Worm (Caenorhabditis elegans) whole organism, midembryonic: ENCODE data around the gene C03B1.7.

Experiments used
- T22C8.4 ChIP-seq: fragments of 200-800 bp; sonication (Bioruptor generic); IDR thresholded peaks from 2 replicates; pipeline ENCODE4 v1.3.6; 2022; ENCODE audit warnings: missing genetic modification characterization, missing compliant biosample characterization
- cog-1 ChIP-seq: sonication (generic microtip); optimal IDR thresholded peaks from 2 replicates; lab custom pipeline; 2016; ENCODE audit warnings: missing genetic modification characterization, missing compliant biosample characterization
- flt-1 ChIP-seq: fragments of 200-800 bp; sonication (Bioruptor generic); IDR thresholded peaks from 2 replicates; pipeline ENCODE4 v1.3.6; 2022; ENCODE audit warnings: missing genetic modification characterization, missing compliant biosample characterization
- klf-2 ChIP-seq: fragments of 200-800 bp; sonication (Bioruptor generic); conservative IDR thresholded peaks from 2 replicates; pipeline ENCODE4 v1.3.6; 2022; ENCODE audit warnings: missing genetic modification reagents, missing genetic modification characterization, missing compliant biosample characterization
- med-1 ChIP-seq: sonication (generic microtip); optimal IDR thresholded peaks from 2 replicates; lab custom pipeline; 2017; ENCODE audit warnings: missing genetic modification characterization, mild to moderate bottlenecking, missing compliant biosample characterization, antibody characterized with exemption, missing genetic modification reagents; ENCODE audit not compliant: insufficient read depth
- ref-1 ChIP-seq: fragments of 200-800 bp; sonication (Bioruptor generic); conservative IDR thresholded peaks from 2 replicates; pipeline ENCODE4 v1.3.6; 2022; ENCODE audit warnings: missing genetic modification reagents, missing genetic modification characterization, missing compliant biosample characterization
- tab-1 ChIP-seq: fragments of 200-800 bp; sonication (Bioruptor generic); IDR thresholded peaks from 2 replicates; pipeline ENCODE4 v1.3.6; 2022; ENCODE audit warnings: missing genetic modification characterization, missing compliant biosample characterization
- ztf-23 ChIP-seq: fragments of 200-800 bp; sonication (Bioruptor generic); IDR thresholded peaks from 2 replicates; pipeline ENCODE4 v1.3.6; 2022; ENCODE audit warnings: missing genetic modification reagents, missing genetic modification characterization, missing compliant biosample characterization
- ztf-29 ChIP-seq: fragments of 200-800 bp; sonication (Bioruptor generic); IDR thresholded peaks from 2 replicates; pipeline ENCODE4 v1.3.6; 2022; ENCODE audit warnings: missing genetic modification reagents, missing genetic modification characterization, missing compliant biosample characterization

Gene C03B1.7

DNA sequence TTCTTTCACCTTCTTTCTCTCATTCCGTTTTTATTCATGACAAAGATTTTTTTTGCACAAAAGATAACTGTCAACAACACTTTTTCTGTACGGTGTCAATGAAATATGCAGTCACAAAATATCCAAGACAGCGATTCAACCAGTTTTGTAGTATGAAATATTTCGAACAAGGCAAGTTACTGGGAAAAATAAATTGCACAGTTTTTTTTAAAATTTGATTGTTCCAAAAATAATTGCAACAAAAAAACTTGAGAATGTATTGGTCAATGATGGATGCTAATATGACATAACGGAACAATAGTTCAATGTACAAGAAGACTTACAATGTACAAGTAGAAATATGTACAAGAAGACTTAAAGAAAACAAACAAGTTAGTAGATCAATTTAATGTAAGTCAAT is 4.2 kb downstream of the C03B1.7 start:
- TF ChIP-seq tab-1 (GFP tag; lab: Robert Waterston, UW) = no peak

DNA sequence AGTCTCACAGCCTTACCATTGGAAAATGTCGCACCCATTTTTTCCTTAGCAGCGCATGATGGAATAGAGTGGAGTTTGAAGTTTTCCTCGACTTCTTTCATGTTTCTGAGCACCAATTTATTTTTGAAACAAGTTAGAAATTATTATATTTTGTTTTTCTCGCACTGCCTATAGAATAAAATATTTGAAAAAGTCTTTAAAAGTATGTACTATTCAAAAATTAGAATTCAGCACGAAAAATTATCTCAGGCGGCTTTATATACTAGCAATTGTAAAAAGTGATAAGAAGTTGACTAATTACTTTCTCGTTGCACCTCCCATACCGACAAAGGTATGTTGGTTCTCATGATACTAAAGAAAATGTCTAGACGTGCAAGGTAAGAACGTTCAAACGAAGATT is 5.4 kb downstream of the C03B1.7 start, which contains the start of gene C03B1.9:
TSS of gene C03B1.9 (minus strand) at position 101 of the 400 bp plus-strand sequence.
- TF ChIP-seq cog-1 (tag; lab: Kevin White, UChicago) = no peak
- no peak for TF ChIP-seq ref-1 (GFP tag; lab: Robert Waterston, UW)
- TF ChIP-seq flt-1 (GFP tag; lab: Robert Waterston, UW) = no peak
- TF ChIP-seq klf-2 (GFP tag; lab: Robert Waterston, UW) = no peak
- TF ChIP-seq ztf-23 (GFP tag; lab: Robert Waterston, UW) = no peak
- no peak for TF ChIP-seq T22C8.4
- TF ChIP-seq ztf-29 (GFP tag; lab: Robert Waterston, UW) = no peak
- TF ChIP-seq tab-1 (GFP tag; lab: Robert Waterston, UW) = no peak
- no peak for TF ChIP-seq med-1

DNA sequence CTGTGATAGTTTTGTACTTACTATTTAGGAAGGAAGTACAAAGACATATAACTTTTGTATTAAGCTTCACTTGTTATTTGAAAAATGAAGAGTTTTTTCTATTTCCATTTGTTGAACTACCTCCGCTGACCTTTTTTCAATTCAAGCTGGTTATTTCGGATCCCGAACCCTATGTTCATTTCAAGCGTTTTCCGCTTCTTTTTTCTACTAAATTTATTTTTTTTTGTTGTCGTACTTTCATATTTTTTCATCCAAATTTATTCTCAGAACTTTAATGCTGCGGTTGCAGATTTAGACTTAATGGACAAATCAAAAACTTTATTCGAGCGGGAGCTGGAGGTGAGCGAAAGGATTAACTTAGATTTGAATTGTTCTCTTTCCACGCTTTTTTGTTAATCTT is 8.4 kb downstream of the C03B1.7 start, which contains the start of gene C03B1.6:
TSS of gene C03B1.6 (plus strand) at position 301 of the 400 bp plus-strand sequence.
- TF ChIP-seq ztf-29 (GFP tag; lab: Robert Waterston, UW) = no peak

DNA sequence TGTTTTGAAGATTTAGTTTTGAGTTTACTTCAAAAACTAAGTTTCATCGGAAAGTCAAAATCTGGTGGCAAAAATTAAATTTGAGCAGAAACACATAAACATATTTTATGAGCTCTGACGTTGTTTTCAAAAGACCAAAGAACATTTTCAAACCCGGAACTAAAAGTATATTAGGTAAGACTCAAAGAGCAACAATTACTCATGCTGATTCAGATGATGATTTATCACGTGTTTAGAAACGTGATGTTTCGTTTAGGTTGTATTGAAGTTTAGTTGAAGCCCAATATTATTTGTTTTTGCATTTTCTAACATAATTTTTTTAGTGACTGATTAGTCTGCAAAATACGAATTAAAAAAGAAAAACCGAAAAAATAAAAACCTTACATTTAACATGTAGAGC is 12.2 kb downstream of the C03B1.7 start:
- TF ChIP-seq tab-1 (GFP tag; lab: Robert Waterston, UW) (no peak), med-1 (no peak), ztf-29 (GFP tag; lab: Robert Waterston, UW) (no peak), ref-1 (GFP tag; lab: Robert Waterston, UW) (no peak), cog-1 (tag; lab: Kevin White, UChicago) (no peak)

DNA sequence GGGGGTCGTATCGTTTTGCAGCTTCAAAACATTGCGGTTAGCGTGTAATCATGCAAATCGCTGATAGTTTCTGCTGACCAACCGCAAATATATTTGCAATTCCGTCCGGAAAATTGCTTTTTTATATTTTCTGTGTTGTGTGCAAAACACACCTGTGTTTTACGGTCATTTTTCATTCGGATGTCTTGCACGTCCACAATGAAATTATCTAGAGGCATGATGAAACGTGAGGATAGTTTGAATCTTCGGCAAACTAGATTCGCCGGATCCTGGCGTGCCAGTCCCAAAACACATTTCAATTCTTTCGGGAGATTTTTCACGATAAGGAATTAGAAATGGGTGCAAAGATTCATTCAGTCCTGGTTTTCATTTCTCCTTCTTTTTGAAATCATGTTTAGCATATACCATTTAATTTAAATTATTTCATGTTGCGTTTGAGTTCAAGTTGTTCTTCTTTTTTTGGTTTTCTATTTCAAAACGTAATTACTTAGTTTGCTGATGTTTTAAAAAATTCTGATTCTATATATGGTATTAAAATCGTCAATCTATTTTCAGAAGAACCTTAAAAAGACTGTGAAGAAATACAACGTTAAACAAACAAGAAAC is 13.5 kb downstream of the C03B1.7 start, which contains the start of gene C03B1.5:
TSS of gene C03B1.5 (plus strand) at position 556 of the 606 bp plus-strand sequence.
- TF ChIP-seq ztf-23 (GFP tag; lab: Robert Waterston, UW) (no peak), T22C8.4 (no peak), ztf-29 (GFP tag; lab: Robert Waterston, UW) (no peak), cog-1 (tag; lab: Kevin White, UChicago) (no peak), ref-1 (GFP tag; lab: Robert Waterston, UW) (no peak), flt-1 (GFP tag; lab: Robert Waterston, UW) (no peak), tab-1 (GFP tag; lab: Robert Waterston, UW) (no peak), klf-2 (GFP tag; lab: Robert Waterston, UW) (no peak), med-1 (no peak)

DNA sequence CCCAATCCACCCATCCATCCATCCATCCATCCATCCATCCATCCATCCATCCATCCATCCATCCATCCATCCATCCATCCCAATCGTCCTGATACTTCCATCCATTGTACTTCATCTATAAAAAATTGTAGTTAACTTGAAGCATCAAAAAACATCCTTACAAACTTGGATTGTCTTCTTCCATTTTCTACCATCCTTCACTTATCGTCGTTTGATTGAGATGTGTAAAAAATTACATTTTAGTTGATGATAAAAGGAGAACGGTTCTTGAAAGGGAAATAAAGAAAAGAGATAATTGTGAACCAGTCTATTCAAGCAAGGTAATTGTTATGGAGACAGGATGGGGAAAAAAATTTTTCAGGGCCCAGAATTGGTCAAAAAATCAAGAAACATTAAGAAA is 16.2 kb downstream of the C03B1.7 start, which contains the start of gene C03B1.10:
TSS of gene C03B1.10 (minus strand) at position 101 of the 400 bp plus-strand sequence.
- no peak for TF ChIP-seq ztf-23 (GFP tag; lab: Robert Waterston, UW)
- no peak for TF ChIP-seq cog-1 (tag; lab: Kevin White, UChicago)
- TF ChIP-seq tab-1 (GFP tag; lab: Robert Waterston, UW) = no peak
- no peak for TF ChIP-seq klf-2 (GFP tag; lab: Robert Waterston, UW)
- TF ChIP-seq flt-1 (GFP tag; lab: Robert Waterston, UW) = no peak
- TF ChIP-seq ref-1 (GFP tag; lab: Robert Waterston, UW) = no peak
- TF ChIP-seq ztf-29 (GFP tag; lab: Robert Waterston, UW) = no peak
- TF ChIP-seq med-1 = no peak
- TF ChIP-seq T22C8.4 = no peak

DNA sequence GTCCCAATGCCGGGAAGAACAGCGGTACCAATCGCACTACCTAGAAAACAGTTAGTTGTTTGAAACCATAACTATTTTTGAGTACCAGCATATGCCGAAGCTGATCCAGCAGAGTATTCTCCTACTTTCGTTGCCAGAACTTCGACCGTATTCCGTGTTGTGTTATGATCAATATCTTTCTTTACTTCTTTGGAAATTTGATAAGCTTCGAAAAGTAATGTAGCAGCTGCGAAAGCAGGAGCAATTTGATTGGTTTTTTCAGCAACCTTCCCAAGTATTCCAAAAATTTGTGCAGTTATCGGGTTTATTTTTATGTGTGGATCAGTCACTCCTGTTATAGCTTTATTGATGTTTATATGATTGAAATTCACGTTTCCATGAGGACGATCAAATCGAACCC is 18.5 kb downstream of the C03B1.7 start:
- no peak for TF ChIP-seq flt-1 (GFP tag; lab: Robert Waterston, UW)
- no peak for TF ChIP-seq T22C8.4

DNA sequence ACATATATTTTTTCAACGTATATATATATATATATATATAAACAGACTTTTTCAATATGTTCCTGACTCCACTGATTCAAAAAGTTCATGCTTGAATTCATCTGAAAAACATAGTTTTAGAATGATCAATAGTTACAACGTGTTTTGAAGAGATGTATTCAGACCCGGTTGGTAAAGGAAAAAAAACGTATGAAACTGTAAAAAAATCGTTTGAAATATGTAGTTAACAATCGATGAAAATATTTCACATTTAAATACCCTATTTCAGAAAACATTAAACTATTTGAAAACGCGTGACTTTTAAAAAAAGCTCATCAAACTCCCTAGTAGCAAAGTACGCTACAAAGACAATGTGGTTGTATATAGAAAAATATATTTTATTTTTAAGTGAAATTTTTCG is 19.0 kb downstream of the C03B1.7 start, which contains the start of gene C03B1.14:
TSS of gene C03B1.14 (minus strand) at position 101 of the 400 bp plus-strand sequence.
- TF ChIP-seq med-1 (no peak), tab-1 (GFP tag; lab: Robert Waterston, UW) (no peak), ztf-23 (GFP tag; lab: Robert Waterston, UW) (no peak), ref-1 (GFP tag; lab: Robert Waterston, UW) (no peak), ztf-29 (GFP tag; lab: Robert Waterston, UW) (no peak), klf-2 (GFP tag; lab: Robert Waterston, UW) (no peak), T22C8.4 (no peak), cog-1 (tag; lab: Kevin White, UChicago) (no peak)

DNA sequence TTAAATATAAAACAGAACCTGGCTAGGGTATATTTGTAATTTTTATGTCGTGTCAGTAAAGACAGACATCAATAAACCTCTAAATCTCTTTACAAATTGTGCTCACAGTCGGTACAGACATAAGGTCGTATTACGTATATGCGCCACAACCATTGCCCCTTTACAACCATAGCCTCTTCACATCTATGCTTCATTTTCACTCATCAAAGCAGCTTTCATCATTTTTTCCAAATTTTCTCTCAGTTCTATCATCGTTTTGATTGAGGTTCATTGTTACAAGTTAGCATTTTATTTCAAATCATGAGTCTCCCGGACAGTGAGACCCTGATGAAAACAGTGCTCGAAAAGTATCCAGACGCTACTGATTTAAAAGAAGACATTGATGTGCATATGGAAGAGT is 22.6 kb downstream of the C03B1.7 start, which contains the start of gene C03B1.4:
TSS of gene C03B1.4 (plus strand) at position 301 of the 400 bp plus-strand sequence.
- TF ChIP-seq flt-1 (GFP tag; lab: Robert Waterston, UW) (no peak), ztf-29 (GFP tag; lab: Robert Waterston, UW) (no peak), T22C8.4 (no peak)

DNA sequence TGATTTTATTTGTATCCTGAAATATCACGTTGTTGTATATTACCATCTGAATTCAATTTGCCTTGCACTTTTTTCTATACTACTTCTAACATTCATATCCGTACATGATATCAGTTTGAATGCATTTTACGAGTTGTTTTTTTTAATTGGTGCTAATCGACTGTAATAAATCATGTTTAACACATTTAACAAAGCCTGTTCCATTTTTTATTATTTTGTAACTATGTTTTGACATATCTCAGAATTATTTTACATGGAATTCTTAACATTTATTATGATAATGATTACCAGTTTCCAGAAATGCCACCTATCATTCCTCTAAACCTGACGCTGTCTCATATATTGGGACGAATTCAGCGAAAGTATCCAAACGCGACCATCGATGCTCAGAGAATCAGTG is 24.1 kb downstream of the C03B1.7 start, which contains the start of gene C03B1.3:
TSS of gene C03B1.3 (plus strand) at position 301 of the 400 bp plus-strand sequence.
- TF ChIP-seq ztf-23 (GFP tag; lab: Robert Waterston, UW) (no peak), ref-1 (GFP tag; lab: Robert Waterston, UW) (no peak), cog-1 (tag; lab: Kevin White, UChicago) (no peak), ztf-29 (GFP tag; lab: Robert Waterston, UW) (no peak), tab-1 (GFP tag; lab: Robert Waterston, UW) (no peak), T22C8.4 (no peak), klf-2 (GFP tag; lab: Robert Waterston, UW) (no peak), med-1 (no peak), flt-1 (GFP tag; lab: Robert Waterston, UW) (no peak)
